Fruit fly (Drosophila melanogaster) Kc167 (cell line): Measurements from ENCODE around the gene Sry-alpha.

Experiments used
- Myc ChIP-seq: fragments of >200 bp; optimal IDR thresholded peaks from 2 replicates; lab custom pipeline; 2017; ENCODE audit warnings: missing external identifiers
- Sin3A ChIP-seq: fragments of >200 bp; optimal IDR thresholded peaks from 2 replicates; lab custom pipeline; 2018; ENCODE audit warnings: missing external identifiers
- h ChIP-seq: fragments of >200 bp; optimal IDR thresholded peaks from 3 replicates; lab custom pipeline; 2018; ENCODE audit warnings: missing external identifiers
- insv ChIP-seq: fragments of >200 bp; optimal IDR thresholded peaks from 3 replicates; lab custom pipeline; 2018; ENCODE audit warnings: missing external identifiers
- psq ChIP-seq: fragments of >200 bp; optimal IDR thresholded peaks from 2 replicates; lab custom pipeline; 2017; ENCODE audit warnings: missing external identifiers
- ttk ChIP-seq: sonication (Bioruptor generic); optimal IDR thresholded peaks from 2 replicates; lab custom pipeline; 2017; ENCODE audit warnings: missing external identifiers

DNA sequence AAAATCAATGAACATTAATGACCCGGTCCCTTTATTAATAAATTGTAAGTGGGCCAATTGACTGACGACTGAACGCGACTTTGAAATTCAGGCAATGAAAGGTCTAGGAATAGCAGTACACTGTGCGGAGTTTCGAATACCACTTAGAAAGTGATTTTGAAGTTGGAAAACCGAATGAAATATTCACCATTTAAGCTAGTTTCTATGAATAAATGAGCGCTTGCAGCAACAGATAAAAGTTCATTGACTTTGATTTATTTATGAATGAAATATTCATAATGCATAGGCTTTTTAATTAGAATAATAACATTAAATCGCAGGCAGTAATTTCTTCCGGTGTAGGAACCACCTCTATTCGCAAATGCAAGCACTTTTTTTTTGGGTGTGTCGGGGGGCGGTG is 18.5 kb upstream of the Sry-alpha start:
- TF ChIP-seq h: no peak
- no peak for TF ChIP-seq psq (lab: Kevin White, UChicago)
- TF ChIP-seq ttk (lab: Kevin White, UChicago): no peak
- no peak for TF ChIP-seq insv (lab: Kevin White, UChicago)
- no peak for TF ChIP-seq Sin3A (lab: Kevin White, UChicago)
- no peak for TF ChIP-seq Myc (lab: Kevin White, UChicago)
